Fruit fly (Drosophila melanogaster): ENCODE results near the gene HP1D3csd.

HP1D3csd gene

dm6 chrX:19153288-19154130 lies 36.5 kb upstream of the HP1D3csd start (continued):
- TF ChIP-seq CG7786 (GFP tag; optimal IDR thresholded peaks at IDR 0.05) (no peak), CG6813 (GFP tag; optimal IDR thresholded peaks at IDR 0.05) (peak; percentile 28), gsb (GFP tag; IDR thresholded peaks at IDR 0.05) (no peak), gro (GFP tag; optimal IDR thresholded peaks at IDR 0.05) (no peak), CG13424 (tag; optimal IDR thresholded peaks at IDR 0.05) (no peak), da (GFP tag; optimal IDR thresholded peaks at IDR 0.05) (no peak), CG9817 (tag; optimal IDR thresholded peaks at IDR 0.05) (no peak), CG9876 (GFP tag; optimal IDR thresholded peaks at IDR 0.05) (no peak), CG4730 (GFP tag; IDR thresholded peaks at IDR 0.05) (no peak), CG7556 (GFP tag; optimal IDR thresholded peaks at IDR 0.05) (no peak), Deaf1 (tag; optimal IDR thresholded peaks at IDR 0.05) (peak; percentile 98), CG1529 (GFP tag; optimal IDR thresholded peaks at IDR 0.05) (no peak), crc (GFP tag; optimal IDR thresholded peaks at IDR 0.05) (no peak), CG10543 (GFP tag; optimal IDR thresholded peaks at IDR 0.05) (peak; percentile 87), run (tag; optimal IDR thresholded peaks at IDR 0.05) (no peak), B-H2 (GFP tag; optimal IDR thresholded peaks at IDR 0.05) (no peak), Fer1 (GFP tag; optimal IDR thresholded peaks at IDR 0.05) (peak; percentile 29), jing (GFP tag; optimal IDR thresholded peaks at IDR 0.05) (no peak), croc (GFP tag; conservative IDR thresholded peaks at IDR 0.05) (no peak), CG17568 (GFP tag; optimal IDR thresholded peaks at IDR 0.05) (no peak), CG9609 (GFP tag; optimal IDR thresholded peaks at IDR 0.05) (peak; percentile 9), al (GFP tag; IDR thresholded peaks at IDR 0.05) (no peak), CG3065 (GFP tag; optimal IDR thresholded peaks at IDR 0.05) (no peak), lbe (GFP tag; optimal IDR thresholded peaks at IDR 0.05) (no peak), Max (GFP tag; optimal IDR thresholded peaks at IDR 0.05) (no peak), CG6254 (GFP tag; optimal IDR thresholded peaks at IDR 0.05) (no peak), Vsx1 (GFP tag; optimal IDR thresholded peaks at IDR 0.05) (no peak), en (GFP tag; optimal IDR thresholded peaks at IDR 0.05) (no peak), CG3163 (GFP tag; optimal IDR thresholded peaks at IDR 0.05) (peak; percentile 98), Asciz (GFP tag; optimal IDR thresholded peaks at IDR 0.05) (no peak), Kr (GFP tag; optimal IDR thresholded peaks at IDR 0.05) (no peak), CG6765 (GFP tag; optimal IDR thresholded peaks at IDR 0.05) (peak; percentile 14), Dek (tag; optimal IDR thresholded peaks at IDR 0.05) (no peak), kni (GFP tag; optimal IDR thresholded peaks at IDR 0.05) (peak; percentile 81), CG31365 (tag; optimal IDR thresholded peaks at IDR 0.05) (no peak), CG31441 (GFP tag; IDR thresholded peaks at IDR 0.05) (no peak), CG1024 (GFP tag; IDR thresholded peaks at IDR 0.05) (no peak), CG11696 (GFP tag; IDR thresholded peaks at IDR 0.05) (no peak), CG17359 (tag; optimal IDR thresholded peaks at IDR 0.05) (no peak), CG5953 (GFP tag; IDR thresholded peaks at IDR 0.05) (no peak), CG6175 (GFP tag; IDR thresholded peaks at IDR 0.05) (peak; percentile 90), eyg (GFP tag; optimal IDR thresholded peaks at IDR 0.05) (no peak), gce (GFP tag; IDR thresholded peaks at IDR 0.05) (0 out of 3 replicates have a peak, but pooled peaks have one; percentile 31), CG11085 (GFP tag; IDR thresholded peaks at IDR 0.05) (no peak), Elba2 (GFP tag; optimal IDR thresholded peaks at IDR 0.05) (no peak), dan (GFP tag; IDR thresholded peaks at IDR 0.05) (no peak), CG10267 (tag; optimal IDR thresholded peaks at IDR 0.05) (no peak), sd (tag; optimal IDR thresholded peaks at IDR 0.05) (no peak), CG2889 (GFP tag; IDR thresholded peaks at IDR 0.05) (no peak), ftz-f1 (GFP tag; optimal IDR thresholded peaks at IDR 0.05) (peak; percentile 94)
